Worm (Caenorhabditis elegans) whole organism, L1 larva: Measurements from ENCODE around the gene sucl-1.

Experiments used
- C04F5.9 ChIP-seq: sonication (generic microtip); optimal IDR thresholded peaks from 2 replicates; lab custom pipeline; 2016; ENCODE audit warnings: missing genetic modification characterization, missing compliant biosample characterization
- C34B4.2 ChIP-seq: sonication (generic microtip); optimal IDR thresholded peaks from 2 replicates; lab custom pipeline; 2017; ENCODE audit warnings: mild to moderate bottlenecking, missing genetic modification characterization, missing compliant biosample characterization
- F16B12.6 ChIP-seq: fragments of 150-350 bp; optimal IDR thresholded peaks from 2 replicates; lab custom pipeline; 2014; ENCODE audit warnings: missing biosample characterization, missing genetic modification characterization
- Y116A8C.19 ChIP-seq: sonication (generic microtip); optimal IDR thresholded peaks from 2 replicates; lab custom pipeline; 2016; ENCODE audit warnings: missing compliant biosample characterization, missing genetic modification characterization, borderline replicate concordance
- aha-1 ChIP-seq: fragments of 150-350 bp; optimal IDR thresholded peaks from 2 replicates; lab custom pipeline; 2014; ENCODE audit warnings: missing biosample characterization, missing genetic modification characterization
- alr-1 ChIP-seq: fragments of 200-800 bp; sonication (Bioruptor generic); optimal IDR thresholded peaks from 2 replicates; lab custom pipeline; 2018; ENCODE audit warnings: borderline replicate concordance, mild to moderate bottlenecking, missing genetic modification characterization, missing compliant biosample characterization
- ama-1 ChIP-seq: fragments of 150-350 bp; optimal IDR thresholded peaks from 2 replicates; lab custom pipeline; 2014
- ceh-8 ChIP-seq: fragments of 200-800 bp; sonication (Bioruptor generic); optimal IDR thresholded peaks from 2 replicates; lab custom pipeline; 2018; ENCODE audit warnings: mild to moderate bottlenecking, missing genetic modification characterization, moderate library complexity, missing compliant biosample characterization
- ceh-88 ChIP-seq: fragments of 200-800 bp; sonication (Bioruptor generic); IDR thresholded peaks from 2 replicates; pipeline ENCODE4 v1.3.6; 2022; ENCODE audit warnings: missing genetic modification characterization, missing compliant biosample characterization
- dpl-1 ChIP-seq, 3 experiments: fragments of 150-350 bp in 2 of 3; sonication (generic microtip) in 1 of 3; optimal IDR thresholded peaks; 2 replicates each; lab custom pipeline; 2014 to 2017; ENCODE audit warnings: missing biosample characterization in 3 of 3, missing genetic modification characterization in 3 of 3, missing genetic modification reagents in 3 of 3
- egl-13 ChIP-seq: sonication (generic microtip); optimal IDR thresholded peaks from 2 replicates; lab custom pipeline; 2016; ENCODE audit warnings: missing genotype, missing genetic modification reagents, missing genetic modification characterization, missing compliant biosample characterization
- egl-27 ChIP-seq, 2 experiments: fragments of 150-350 bp in 1 of 2; sonication (generic microtip); optimal IDR thresholded peaks; 3 replicates each; lab custom pipeline; 2017 to 2018; ENCODE audit warnings: missing biosample characterization in 2 of 2, missing genetic modification characterization in 2 of 2, missing genetic modification reagents in 2 of 2
- elt-2 ChIP-seq: sonication (generic microtip); optimal IDR thresholded peaks from 2 replicates; lab custom pipeline; 2016; ENCODE audit warnings: missing genetic modification characterization, mild to moderate bottlenecking, inconsistent platforms, missing compliant biosample characterization, missing genetic modification reagents
- elt-3 ChIP-seq, 6 experiments: fragments of 150-350 bp in 1 of 6; sonication (generic microtip); optimal IDR thresholded peaks; 2 replicates each; lab custom pipeline; 2017 to 2018; ENCODE audit warnings: missing biosample characterization in 6 of 6, missing genetic modification characterization in 6 of 6, inconsistent platforms in 1 of 6
- ets-5 ChIP-seq: fragments of 200-800 bp; sonication (Bioruptor generic); IDR thresholded peaks from 2 replicates; pipeline ENCODE4 v1.3.6; 2022; ENCODE audit warnings: missing genetic modification characterization, missing compliant biosample characterization
- fkh-10 ChIP-seq: sonication (generic microtip); optimal IDR thresholded peaks from 2 replicates; lab custom pipeline; 2017; ENCODE audit warnings: missing biosample characterization, missing genetic modification reagents, missing genetic modification characterization
- fkh-4 ChIP-seq: sonication (generic microtip); optimal IDR thresholded peaks from 2 replicates; lab custom pipeline; 2016; ENCODE audit warnings: missing compliant biosample characterization, missing genetic modification characterization, borderline replicate concordance
- fkh-8 ChIP-seq: sonication (generic microtip); optimal IDR thresholded peaks from 2 replicates; lab custom pipeline; 2016; ENCODE audit warnings: mild to moderate bottlenecking, missing genetic modification characterization, missing compliant biosample characterization
- fos-1 ChIP-seq: fragments of 150-350 bp; optimal IDR thresholded peaks from 2 replicates; lab custom pipeline; 2014; ENCODE audit warnings: missing biosample characterization, missing genetic modification characterization
- grh-1 ChIP-seq: fragments of 200-800 bp; sonication (Bioruptor generic); IDR thresholded peaks from 2 replicates; pipeline ENCODE4 v1.3.6; 2022; ENCODE audit warnings: missing genetic modification reagents, missing genetic modification characterization, missing compliant biosample characterization
- hlh-17 ChIP-seq: fragments of 200-800 bp; sonication (Bioruptor generic); optimal IDR thresholded peaks from 2 replicates; lab custom pipeline; 2018; ENCODE audit warnings: missing genetic modification characterization, mild to moderate bottlenecking, missing compliant biosample characterization, moderate library complexity, borderline replicate concordance
- hlh-4 ChIP-seq: sonication (generic microtip); optimal IDR thresholded peaks from 2 replicates; lab custom pipeline; 2016; ENCODE audit warnings: mild to moderate bottlenecking, missing genetic modification characterization, missing compliant biosample characterization
- hpl-2 ChIP-seq: fragments of 150-350 bp; optimal IDR thresholded peaks from 2 replicates; lab custom pipeline; 2014; ENCODE audit warnings: missing biosample characterization, missing genetic modification reagents, missing genetic modification characterization
- irx-1 ChIP-seq: sonication (generic microtip); optimal IDR thresholded peaks from 2 replicates; lab custom pipeline; 2016; ENCODE audit warnings: missing genetic modification characterization, missing compliant biosample characterization
- jun-1 ChIP-seq: fragments of 150-350 bp; optimal IDR thresholded peaks from 2 replicates; lab custom pipeline; 2014; ENCODE audit warnings: missing biosample characterization, missing genetic modification reagents, missing genetic modification characterization
- lin-15B ChIP-seq: fragments of 150-350 bp; sonication (generic microtip); optimal IDR thresholded peaks from 3 replicates; lab custom pipeline; 2014; ENCODE audit warnings: missing biosample characterization, missing genetic modification characterization
- lin-35 ChIP-seq, 2 experiments: fragments of 150-350 bp; optimal IDR thresholded peaks; 2 replicates each; lab custom pipeline; 2014; ENCODE audit warnings: missing biosample characterization in 2 of 2, missing genetic modification characterization in 2 of 2, missing genetic modification reagents in 2 of 2
- lin-39 ChIP-seq: fragments of 150-350 bp; optimal IDR thresholded peaks from 2 replicates; lab custom pipeline; 2014; ENCODE audit warnings: missing biosample characterization, missing genetic modification reagents, missing genetic modification characterization
- mdl-1 ChIP-seq, 2 experiments: fragments of 150-350 bp; optimal IDR thresholded peaks; 2 replicates each; lab custom pipeline; 2014 to 2017; ENCODE audit warnings: missing biosample characterization in 2 of 2, missing genetic modification characterization in 2 of 2, inconsistent platforms in 1 of 2
- mef-2 ChIP-seq: fragments of 150-350 bp; optimal IDR thresholded peaks from 2 replicates; lab custom pipeline; 2014; ENCODE audit warnings: missing biosample characterization, missing genetic modification characterization
- mep-1 ChIP-seq: fragments of 150-350 bp; optimal IDR thresholded peaks from 2 replicates; lab custom pipeline; 2014; ENCODE audit warnings: missing biosample characterization, missing genetic modification characterization
- nhr-11 ChIP-seq: fragments of 150-350 bp; optimal IDR thresholded peaks from 2 replicates; lab custom pipeline; 2014; ENCODE audit warnings: missing biosample characterization, missing genetic modification characterization
- nhr-19 ChIP-seq: fragments of 200-800 bp; sonication (Bioruptor generic); conservative IDR thresholded peaks from 2 replicates; pipeline ENCODE4 v1.3.6; 2022; ENCODE audit warnings: missing genetic modification characterization, missing compliant biosample characterization
- nhr-20 ChIP-seq: sonication (generic microtip); optimal IDR thresholded peaks from 2 replicates; lab custom pipeline; 2016; ENCODE audit warnings: mild to moderate bottlenecking, missing genetic modification characterization, missing compliant biosample characterization
- nhr-237 ChIP-seq: fragments of 150-350 bp; optimal IDR thresholded peaks from 2 replicates; lab custom pipeline; 2014; ENCODE audit warnings: missing biosample characterization, missing genetic modification characterization
- nhr-76 ChIP-seq: sonication (generic microtip); optimal IDR thresholded peaks from 2 replicates; lab custom pipeline; 2017; ENCODE audit warnings: missing biosample characterization, missing genetic modification characterization
- nhr-84 ChIP-seq: sonication (generic microtip); optimal IDR thresholded peaks from 2 replicates; lab custom pipeline; 2017; ENCODE audit warnings: missing biosample characterization, missing genetic modification characterization
- pag-3 ChIP-seq: sonication (generic microtip); optimal IDR thresholded peaks from 2 replicates; lab custom pipeline; 2017; ENCODE audit warnings: missing genetic modification characterization, mild to moderate bottlenecking, missing compliant biosample characterization, antibody characterized with exemption, borderline replicate concordance; ENCODE audit not compliant: insufficient read depth
- pax-3 ChIP-seq: fragments of 200-800 bp; sonication (Bioruptor generic); optimal IDR thresholded peaks from 2 replicates; lab custom pipeline; 2018; ENCODE audit warnings: mild to moderate bottlenecking, missing genetic modification characterization, moderate library complexity, missing compliant biosample characterization
- rnt-1 ChIP-seq: sonication (generic microtip); optimal IDR thresholded peaks from 2 replicates; lab custom pipeline; 2016; ENCODE audit warnings: mild to moderate bottlenecking, missing genetic modification characterization, moderate library complexity, missing compliant biosample characterization
- snpc-4 ChIP-seq: fragments of 150-350 bp; optimal IDR thresholded peaks from 2 replicates; lab custom pipeline; 2014; ENCODE audit warnings: missing biosample characterization, missing genetic modification characterization
- sptf-1 ChIP-seq: fragments of 150-350 bp; optimal IDR thresholded peaks from 2 replicates; lab custom pipeline; 2014; ENCODE audit warnings: missing biosample characterization, missing genetic modification characterization
- sup-37 ChIP-seq: fragments of 200-800 bp; sonication (Bioruptor generic); optimal IDR thresholded peaks from 2 replicates; lab custom pipeline; 2018; ENCODE audit warnings: mild to moderate bottlenecking, missing genetic modification characterization, missing compliant biosample characterization
- tlp-1 ChIP-seq: fragments of 150-350 bp; optimal IDR thresholded peaks from 2 replicates; lab custom pipeline; 2014; ENCODE audit warnings: missing biosample characterization, missing genetic modification characterization
- unc-30 ChIP-seq: sonication (generic microtip); optimal IDR thresholded peaks from 2 replicates; lab custom pipeline; 2017; ENCODE audit warnings: missing biosample characterization, missing genetic modification characterization
- unc-98 ChIP-seq: fragments of 200-800 bp; sonication (Bioruptor generic); IDR thresholded peaks from 2 replicates; pipeline ENCODE4 v1.3.6; 2022; ENCODE audit warnings: missing genetic modification characterization, missing compliant biosample characterization
- vab-15 ChIP-seq: sonication (generic microtip); optimal IDR thresholded peaks from 2 replicates; lab custom pipeline; 2017; ENCODE audit warnings: missing genotype, mild to moderate bottlenecking, missing genetic modification characterization, missing compliant biosample characterization
- xbp-1 ChIP-seq: sonication (generic microtip); optimal IDR thresholded peaks from 2 replicates; lab custom pipeline; 2016; ENCODE audit warnings: missing genetic modification characterization, missing compliant biosample characterization
- zag-1 ChIP-seq: fragments of 150-350 bp; optimal IDR thresholded peaks from 2 replicates; lab custom pipeline; 2014; ENCODE audit warnings: missing biosample characterization, missing genetic modification characterization
- zip-4 ChIP-seq: fragments of 200-800 bp; sonication (Bioruptor generic); optimal IDR thresholded peaks from 2 replicates; lab custom pipeline; 2018; ENCODE audit warnings: mild to moderate bottlenecking, missing genetic modification characterization, moderate library complexity, missing compliant biosample characterization
- ztf-11 ChIP-seq, 2 experiments: sonication (generic microtip); optimal IDR thresholded peaks; 2 replicates each; lab custom pipeline; 2016 to 2017; ENCODE audit warnings: missing genetic modification characterization in 2 of 2, missing biosample characterization in 1 of 2, missing compliant biosample characterization in 1 of 2
- ztf-4 ChIP-seq: fragments of 150-350 bp; optimal IDR thresholded peaks from 2 replicates; lab custom pipeline; 2014; ENCODE audit warnings: missing biosample characterization, missing genetic modification characterization

The sucl-1 gene

ce11 chrX:14753514-14754076, at the start of gene sucl-1:
TSS of gene sucl-1 (plus strand) at chrX:14754026.
- TF ChIP-seq dpl-1 (GFP tag; optimal IDR thresholded peaks at IDR 0.05; lab: Kevin White, UChicago) (peak; percentile 35 to 54 (median 43)), ama-1 (lab: Kevin White, UChicago) (no peak), Y116A8C.19 (tag; lab: Kevin White, UChicago) (no peak), nhr-76 (tag; lab: Kevin White, UChicago) (no peak), snpc-4 (tag; lab: Kevin White, UChicago) (peak; percentile 69), unc-98 (GFP tag; lab: Robert Waterston, UW) (no peak), ets-5 (GFP tag; lab: Robert Waterston, UW) (no peak), xbp-1 (tag; lab: Kevin White, UChicago) (peak; percentile 71), ztf-4 (tag; lab: Kevin White, UChicago) (peak; percentile 19), elt-3 (tag; optimal IDR thresholded peaks at IDR 0.05; lab: Kevin White, UChicago) (peak in 4 of 6 experiments; percentile 27 to 48 (median 41)), mep-1 (tag; lab: Kevin White, UChicago) (peak; percentile 88), fkh-8 (tag; lab: Kevin White, UChicago) (peak; percentile 75), C34B4.2 (tag; lab: Kevin White, UChicago) (no peak), alr-1 (tag; lab: Kevin White, UChicago) (no peak), irx-1 (tag; lab: Kevin White, UChicago) (peak; percentile 40), lin-39 (tag; lab: Kevin White, UChicago) (no peak), nhr-20 (tag; lab: Kevin White, UChicago) (peak; percentile 85), C04F5.9 (no peak), hlh-17 (GFP tag; lab: Kevin White, UChicago) (no peak), nhr-84 (tag; lab: Kevin White, UChicago) (no peak), sptf-1 (tag; lab: Kevin White, UChicago) (no peak), zag-1 (tag; lab: Kevin White, UChicago) (no peak), mef-2 (tag; lab: Kevin White, UChicago) (peak; percentile 42), fkh-4 (tag; lab: Kevin White, UChicago) (no peak), pag-3 (tag; lab: Kevin White, UChicago) (peak; percentile 42), ztf-11 (tag; optimal IDR thresholded peaks at IDR 0.05; lab: Kevin White, UChicago) (no peak), mdl-1 (tag; optimal IDR thresholded peaks at IDR 0.05; lab: Kevin White, UChicago) (peak in 1 of 2 experiments; percentile 87), hpl-2 (GFP tag; lab: Kevin White, UChicago) (no peak), ceh-8 (GFP tag; lab: Kevin White, UChicago) (peak; percentile 31), ceh-88 (GFP tag; lab: Robert Waterston, UW) (peak; percentile 47; the same call in 1 of the 2 replicates), fkh-10 (GFP tag; lab: Kevin White, UChicago) (peak; percentile 46), sup-37 (GFP tag; lab: Kevin White, UChicago) (peak; percentile 32), egl-27 (tag; optimal IDR thresholded peaks at IDR 0.05; lab: Kevin White, UChicago) (peak in 1 of 2 experiments; percentile 55), zip-4 (GFP tag; lab: Kevin White, UChicago) (no peak), vab-15 (tag; lab: Kevin White, UChicago) (no peak), tlp-1 (tag; lab: Kevin White, UChicago) (no peak), lin-15B (tag; lab: Kevin White, UChicago) (peak; percentile 28), F16B12.6 (tag; lab: Kevin White, UChicago) (peak; percentile 52), nhr-237 (peak; percentile 68), elt-2 (peak; percentile 54), jun-1 (tag; lab: Kevin White, UChicago) (peak; percentile 71), fos-1 (peak; percentile 67), nhr-11 (no peak), aha-1 (tag; lab: Kevin White, UChicago) (no peak), grh-1 (GFP tag; lab: Robert Waterston, UW) (no peak), lin-35 (GFP tag; optimal IDR thresholded peaks at IDR 0.05; lab: Kevin White, UChicago) (peak; percentile 66 to 74), egl-13 (tag; lab: Kevin White, UChicago) (peak; percentile 36), rnt-1 (tag; lab: Kevin White, UChicago) (peak; percentile 81), unc-30 (tag; lab: Kevin White, UChicago) (no peak), nhr-19 (GFP tag; lab: Robert Waterston, UW) (peak; percentile 81), hlh-4 (no peak), pax-3 (tag; lab: Kevin White, UChicago) (peak; percentile 24)
